Worm (Caenorhabditis elegans) whole organism, L4/young adult: ENCODE results near the gene srz-5.
"Not testable (repeated sequence)": the region's sequence is repeated elsewhere in the genome, so short reads cannot be mapped to it uniquely, and the experiment has no call there.

Experiments
- W03F9.2 ChIP-seq: fragments of 150-350 bp; optimal IDR thresholded peaks from 2 replicates; lab custom pipeline; 2014; ENCODE audit warnings: missing biosample characterization, missing genetic modification characterization
- dao-5 ChIP-seq: sonication (generic microtip); optimal IDR thresholded peaks from 2 replicates; lab custom pipeline; 2016; ENCODE audit warnings: missing genotype, missing genetic modification characterization, moderate library complexity, missing compliant biosample characterization
- him-1 ChIP-seq: sonication (generic microtip); optimal IDR thresholded peaks from 2 replicates; lab custom pipeline; 2016; ENCODE audit warnings: missing genotype, missing genetic modification reagents, missing genetic modification characterization, missing compliant biosample characterization

The srz-5 gene

DNA sequence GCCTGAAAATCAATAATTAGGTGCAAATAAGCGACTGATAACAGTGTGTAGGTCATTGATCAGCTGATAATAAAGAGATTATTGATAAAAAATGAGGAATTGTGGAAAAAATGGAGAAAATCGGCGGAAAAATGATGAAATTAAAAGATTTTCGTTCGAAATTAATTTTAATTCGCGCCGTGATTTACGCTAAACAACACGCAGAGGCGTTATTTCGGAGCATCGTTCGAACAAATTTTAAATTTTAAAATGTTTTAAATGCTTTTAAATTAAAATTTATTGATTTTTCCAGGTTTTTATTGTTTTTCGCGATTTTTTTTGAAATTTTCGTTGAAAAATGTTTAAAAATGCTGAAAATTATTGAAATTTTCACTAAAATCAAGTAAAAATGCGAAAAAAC is 15.1 kb downstream of the srz-5 start, which contains the start of gene Y49F6B.9:
TSS of gene Y49F6B.9 (minus strand) at position 2 of the 400 bp plus-strand sequence.
- no peak for TF ChIP-seq dao-5
- TF ChIP-seq W03F9.2 = no peak
- TF ChIP-seq him-1 (tag; lab: Kevin White, UChicago) = no peak

DNA sequence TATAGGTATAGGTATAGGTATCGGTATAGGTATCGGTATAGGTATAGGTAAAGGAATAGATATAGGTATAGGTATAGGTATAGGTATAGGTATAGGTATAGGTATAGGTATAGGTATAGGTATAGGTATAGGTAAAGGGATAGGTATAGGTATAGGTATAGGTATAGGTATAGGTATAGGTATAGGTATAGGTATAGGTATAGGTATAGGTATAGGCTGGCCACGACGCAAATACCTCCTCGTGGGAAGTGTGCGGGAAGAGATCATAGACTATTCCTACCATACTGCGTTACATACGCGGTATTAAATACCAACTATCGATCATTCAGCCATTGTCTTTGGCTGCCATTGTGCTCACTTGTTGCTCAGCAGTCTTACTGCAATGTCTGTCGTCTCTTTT is 23.7 kb downstream of the srz-5 start, which contains the start of gene fbxb-112:
TSS of gene fbxb-112 (plus strand) at position 301 of the 400 bp plus-strand sequence.
- not testable (repeated sequence) for TF ChIP-seq dao-5; him-1 (tag; lab: Kevin White, UChicago); W03F9.2

DNA sequence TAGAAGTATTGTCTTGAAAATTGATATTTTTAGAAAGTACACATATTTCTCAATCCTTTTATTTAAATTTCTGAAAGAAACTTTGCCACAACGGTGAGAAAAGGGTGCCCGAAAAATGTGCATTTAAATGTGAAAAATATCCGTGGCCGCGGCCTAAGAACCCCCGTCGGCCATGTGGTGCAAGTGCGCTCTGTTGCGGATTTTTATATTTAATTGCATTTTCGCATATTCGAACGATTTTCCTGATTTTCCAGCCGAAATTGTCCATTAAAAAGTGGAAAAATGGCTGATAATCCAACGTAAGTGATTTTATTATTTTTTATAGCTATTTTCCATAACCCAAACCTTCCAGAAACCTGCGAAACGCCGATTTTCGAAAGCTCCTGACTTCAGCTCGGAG is 32.3 kb downstream of the srz-5 start, which contains the start of gene smu-2:
TSS of gene smu-2 (plus strand) at position 178 of the 400 bp plus-strand sequence.
- TF ChIP-seq him-1 (tag; lab: Kevin White, UChicago) = no peak
- no peak for TF ChIP-seq dao-5
- TF ChIP-seq W03F9.2 = no peak

DNA sequence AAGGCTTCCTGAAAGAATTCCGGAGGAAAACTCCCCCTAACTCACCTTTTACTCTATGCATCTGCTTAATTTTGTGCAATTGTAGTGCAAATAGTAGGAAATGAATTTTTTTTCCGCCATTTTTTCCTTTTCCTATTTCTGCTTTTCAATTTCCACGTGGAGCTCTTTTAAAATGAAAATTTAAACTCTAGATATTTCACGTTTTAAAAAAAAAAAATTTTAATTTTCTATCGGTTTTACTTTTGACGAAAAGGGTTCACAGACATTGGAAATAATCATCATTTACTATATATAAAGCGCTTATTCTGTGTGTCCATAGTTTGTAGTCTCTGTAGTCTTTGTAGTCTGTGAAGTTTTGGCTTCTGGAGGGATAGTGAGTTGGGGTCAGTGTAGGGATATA is 32.9 kb downstream of the srz-5 start, which contains the start of gene Y49F6B.8:
TSS of gene Y49F6B.8 (minus strand) at position 101 of the 400 bp plus-strand sequence.
- TF ChIP-seq dao-5 = no peak
- no peak for TF ChIP-seq W03F9.2
- no peak for TF ChIP-seq him-1 (tag; lab: Kevin White, UChicago)

DNA sequence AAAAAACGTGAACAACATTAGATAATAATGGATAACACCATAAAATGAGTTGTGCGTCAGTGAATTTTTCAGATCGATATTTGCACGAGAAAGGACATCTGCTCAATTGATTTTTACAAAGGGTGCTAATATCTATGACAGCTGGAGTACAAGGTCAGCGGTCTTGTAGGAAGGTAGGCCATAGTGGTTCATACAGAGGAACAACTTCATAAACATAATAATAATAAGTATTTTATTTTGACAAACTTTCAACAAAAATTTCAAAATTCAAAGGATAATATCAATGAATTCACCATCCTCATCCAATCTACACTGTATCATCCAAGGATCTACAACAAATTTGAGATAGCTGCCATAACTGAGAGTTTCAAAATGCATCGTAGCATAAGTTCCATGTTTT is 37.4 kb downstream of the srz-5 start, which contains the start of gene fbxb-104:
TSS of gene fbxb-104 (minus strand) at position 101 of the 400 bp plus-strand sequence.
- no peak for TF ChIP-seq dao-5
- TF ChIP-seq him-1 (tag; lab: Kevin White, UChicago) = no peak
- no peak for TF ChIP-seq W03F9.2

DNA sequence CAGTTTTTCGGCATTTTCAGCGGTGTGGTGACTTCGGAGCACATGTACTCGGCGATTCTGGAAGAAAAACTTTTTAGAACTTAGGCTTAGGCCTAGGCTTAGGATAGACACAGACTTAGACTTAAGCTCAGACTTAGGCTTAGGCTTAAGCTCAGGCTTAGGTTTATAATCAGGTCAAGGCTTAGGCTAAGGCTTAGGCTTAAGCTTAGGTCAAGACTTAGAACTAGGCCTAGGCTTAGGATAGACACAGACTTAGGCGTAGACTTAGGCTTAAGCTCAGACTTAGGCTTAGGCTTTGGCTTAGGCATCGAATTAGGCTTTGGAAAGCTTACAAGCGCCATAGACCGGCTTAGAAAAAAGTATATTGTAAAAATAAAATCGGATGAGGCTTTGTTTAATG is 38.0 kb downstream of the srz-5 start:
- no peak for TF ChIP-seq dao-5
- TF ChIP-seq W03F9.2 = no peak
- no peak for TF ChIP-seq him-1 (tag; lab: Kevin White, UChicago)

DNA sequence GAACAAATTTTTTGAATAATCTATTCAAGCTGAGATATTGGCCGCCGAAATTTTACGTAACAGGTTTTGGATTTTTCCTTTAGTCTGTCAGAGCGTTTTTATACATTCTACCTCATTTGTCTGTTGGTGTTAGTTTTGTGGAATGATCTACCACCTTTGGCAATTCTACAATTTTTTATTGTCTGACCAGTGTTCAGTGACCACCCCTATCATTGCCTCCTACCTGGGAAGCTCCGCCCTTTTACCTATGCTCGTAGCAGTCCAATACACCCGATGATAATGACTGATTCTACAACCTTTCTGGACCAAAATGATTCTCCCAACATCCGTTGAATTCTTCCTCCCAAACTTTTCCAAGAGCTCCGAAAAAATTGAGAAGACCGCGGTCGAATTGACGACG is 40.8 kb downstream of the srz-5 start, which contains the start of gene sdz-32:
TSS of gene sdz-32 (plus strand) at position 301 of the 400 bp plus-strand sequence.
- TF ChIP-seq W03F9.2 = no peak
- TF ChIP-seq dao-5 = no peak
- no peak for TF ChIP-seq him-1 (tag; lab: Kevin White, UChicago)

DNA sequence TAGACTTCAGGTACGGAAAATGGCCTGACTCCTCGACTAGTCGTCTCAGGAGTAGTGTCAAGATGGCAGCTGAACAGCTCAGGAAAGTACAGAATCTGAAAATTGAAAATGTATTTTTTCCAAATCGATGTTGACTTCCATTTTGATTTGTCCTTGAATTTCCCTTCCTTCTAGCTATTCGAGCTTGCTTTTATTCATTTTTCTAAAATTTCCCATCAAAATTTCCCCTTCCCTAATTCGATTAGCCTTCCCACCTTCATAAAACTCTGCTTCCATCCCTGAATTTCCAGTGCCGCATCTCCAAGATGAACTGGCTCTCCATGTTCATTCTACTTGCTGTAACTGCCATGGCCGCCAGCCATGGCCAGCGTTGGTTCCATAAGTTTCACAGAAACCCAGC is 41.7 kb downstream of the srz-5 start, which contains the start of gene Y49F6B.6:
TSS of gene Y49F6B.6 (plus strand) at position 301 of the 400 bp plus-strand sequence.
- TF ChIP-seq dao-5 (no peak), him-1 (tag; lab: Kevin White, UChicago) (no peak), W03F9.2 (no peak)

DNA sequence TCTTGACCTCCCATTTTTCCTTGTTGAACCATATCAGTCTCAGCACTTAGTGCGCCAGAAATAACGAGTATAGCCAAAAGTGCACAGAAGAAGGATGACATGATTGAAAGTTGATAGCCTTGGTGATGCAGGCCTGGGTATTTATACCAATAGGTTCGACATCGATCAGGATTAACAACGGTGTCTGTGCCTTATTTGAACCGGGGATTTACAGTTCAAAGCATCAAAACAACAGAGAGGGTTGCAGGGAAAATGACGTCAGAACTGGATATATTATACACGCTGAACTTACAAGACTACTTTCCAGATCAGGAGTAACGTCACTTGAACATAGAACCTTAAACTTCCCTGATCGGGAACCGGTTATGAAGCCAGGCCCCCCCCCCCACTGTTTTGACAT is 42.2 kb downstream of the srz-5 start, which contains the start of gene Y49F6B.12:
TSS of gene Y49F6B.12 (minus strand) at position 101 of the 400 bp plus-strand sequence.
- no peak for TF ChIP-seq W03F9.2

DNA sequence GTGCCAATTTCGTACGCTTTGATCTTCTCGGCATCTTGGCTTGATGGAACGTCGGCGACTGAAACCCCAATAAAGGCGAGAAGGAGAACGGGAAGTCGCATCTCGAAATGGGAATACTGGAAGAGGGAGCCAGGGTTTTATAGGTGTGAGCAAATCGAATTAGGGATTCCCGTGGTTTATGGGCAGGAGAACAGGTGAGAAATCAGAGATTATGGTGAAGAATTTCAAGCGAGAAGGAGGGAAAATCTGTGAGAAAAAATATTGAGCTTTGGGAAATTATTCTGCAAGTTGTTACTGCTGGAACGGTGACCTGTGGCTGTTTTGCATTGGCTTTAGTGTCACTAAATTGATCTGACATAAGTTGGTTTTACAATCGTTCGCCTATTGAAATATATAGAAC is 42.9 kb downstream of the srz-5 start, which contains the start of gene Y49F6B.13:
TSS of gene Y49F6B.13 (minus strand) at position 101 of the 400 bp plus-strand sequence.
- no peak for TF ChIP-seq dao-5
- TF ChIP-seq him-1 (tag; lab: Kevin White, UChicago) = no peak
- no peak for TF ChIP-seq W03F9.2

DNA sequence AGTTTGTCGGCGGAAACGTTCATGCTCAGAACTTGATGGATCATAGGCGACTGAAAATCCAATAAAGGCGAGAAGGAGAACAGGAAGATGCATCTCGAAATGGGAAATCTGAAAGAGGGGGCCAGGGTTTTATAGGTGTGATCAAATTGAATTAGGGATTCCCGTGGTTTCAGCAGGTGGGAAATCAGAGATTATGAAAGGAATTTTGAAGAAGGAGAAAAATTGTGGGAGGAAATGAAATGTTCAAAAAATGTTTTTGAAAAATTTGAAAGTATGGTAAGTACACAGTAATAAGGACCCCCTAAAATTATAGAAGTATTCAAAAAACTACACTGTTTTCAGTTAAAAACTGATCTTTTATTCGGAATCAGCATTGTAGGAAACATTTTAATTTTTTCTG is 44.0 kb downstream of the srz-5 start, which contains the start of gene Y49F6B.20:
TSS of gene Y49F6B.20 (minus strand) at position 101 of the 400 bp plus-strand sequence.
- no peak for TF ChIP-seq W03F9.2

DNA sequence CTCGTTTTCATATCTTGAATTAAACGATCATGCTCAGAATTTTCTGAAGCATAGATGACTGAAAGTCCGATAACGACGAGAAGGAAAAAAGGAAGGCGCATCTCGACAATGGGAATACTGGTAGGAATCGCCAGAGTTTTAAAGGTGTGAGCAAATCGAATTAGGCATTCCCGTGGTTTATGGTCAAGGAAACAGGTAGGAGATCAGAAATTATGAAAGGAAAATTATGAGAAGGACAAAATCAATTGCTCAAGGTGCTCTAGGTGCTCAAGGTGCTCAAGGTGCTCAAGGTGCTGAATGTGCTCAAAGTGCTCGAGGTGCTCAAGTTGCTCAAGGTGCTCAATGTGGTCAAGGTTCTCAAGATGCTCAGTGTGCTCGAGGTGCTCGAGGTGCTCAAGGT is 50.0 kb downstream of the srz-5 start, which contains the start of gene C16C8.10:
TSS of gene C16C8.10 (minus strand) at position 101 of the 400 bp plus-strand sequence.
- not testable (repeated sequence) for TF ChIP-seq dao-5; W03F9.2; him-1 (tag; lab: Kevin White, UChicago)

DNA sequence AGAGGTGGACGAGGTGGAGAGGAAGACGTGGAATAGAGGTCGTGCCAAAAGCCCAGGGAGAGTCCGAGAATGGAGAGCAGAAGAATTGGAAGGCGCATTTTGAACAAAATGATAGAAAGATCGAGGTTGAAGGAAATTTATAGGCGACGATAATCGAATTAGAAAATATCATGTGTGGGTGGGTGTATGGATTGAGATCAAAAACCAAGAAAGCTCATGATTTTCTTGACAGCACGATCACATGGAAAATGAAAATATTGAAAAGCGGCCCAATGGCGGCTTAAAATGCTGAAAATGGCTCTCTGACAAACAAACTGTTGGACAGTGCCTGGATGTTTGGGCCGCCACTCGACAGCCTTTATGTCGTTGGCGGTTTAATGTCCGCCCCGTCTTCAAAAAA is 51.4 kb downstream of the srz-5 start, which contains the start of gene C16C8.9:
TSS of gene C16C8.9 (minus strand) at position 101 of the 400 bp plus-strand sequence.
- TF ChIP-seq W03F9.2 (no peak), dao-5 (no peak)
